Fruit fly (Drosophila melanogaster): ENCODE measurements around the gene Mesh1.

Gene Mesh1

dm6 chr3R:29214262-29214661, 11.9 kb upstream of the Mesh1 start (continued):
- TF ChIP-seq unc-4 (GFP tag; IDR thresholded peaks at IDR 0.05; ENCODE audit: partially characterized antibody) (no peak), CrebB (tag; optimal IDR thresholded peaks at IDR 0.05) (peak; percentile 99), insv (GFP tag; optimal IDR thresholded peaks at IDR 0.05) (peak; percentile 82 to 85), shn (GFP tag; optimal IDR thresholded peaks at IDR 0.05) (peak; percentile 98), trh (GFP tag; optimal IDR thresholded peaks at IDR 0.05) (peak; percentile 98), CG12299 (tag; optimal IDR thresholded peaks at IDR 0.05) (peak; percentile 99), Dip3 (GFP tag; optimal IDR thresholded peaks at IDR 0.05) (peak; percentile 99), Doc3 (GFP tag; IDR thresholded peaks at IDR 0.05; ENCODE audit: partially characterized antibody) (no peak), CG12769 (tag; optimal IDR thresholded peaks at IDR 0.05) (peak; percentile 98), CG31441 (GFP tag; IDR thresholded peaks at IDR 0.05) (peak; percentile 98), CG12391 (tag; optimal IDR thresholded peaks at IDR 0.05) (peak; percentile 99), onecut (GFP tag; IDR thresholded peaks at IDR 0.05) (peak; percentile 99), CG9437 (GFP tag; optimal IDR thresholded peaks at IDR 0.05) (peak; percentile 95), chn (GFP tag; optimal IDR thresholded peaks at IDR 0.05) (peak; percentile 99), CG32532 (GFP tag; IDR thresholded peaks at IDR 0.05) (peak; percentile 99), Six4 (GFP tag; optimal IDR thresholded peaks at IDR 0.05) (peak; percentile 99), Sox100B (GFP tag; optimal IDR thresholded peaks at IDR 0.05) (peak; percentile 98), Fer2 (tag; optimal IDR thresholded peaks at IDR 0.05) (peak; percentile 97), stwl (tag; optimal IDR thresholded peaks at IDR 0.05) (peak; percentile 97), her (GFP tag; optimal IDR thresholded peaks at IDR 0.05) (peak; percentile 97), CG10267 (tag; optimal IDR thresholded peaks at IDR 0.05) (peak; percentile 98), CG43689 (GFP tag; IDR thresholded peaks at IDR 0.05) (peak; percentile 98), Dek (tag; optimal IDR thresholded peaks at IDR 0.05) (peak; percentile 99), Ssrp (tag; optimal IDR thresholded peaks at IDR 0.05) (peak; percentile 98), CG11723 (GFP tag; optimal IDR thresholded peaks at IDR 0.05) (peak; percentile 99), CG33213 (GFP tag; optimal IDR thresholded peaks at IDR 0.05) (peak; percentile 100), zf30C (GFP tag; optimal IDR thresholded peaks at IDR 0.05) (peak; percentile 62), maf-S (GFP tag; optimal IDR thresholded peaks at IDR 0.05) (peak; percentile 99), MESR4 (GFP tag; optimal IDR thresholded peaks at IDR 0.05) (peak; percentile 92), disco-r (GFP tag; optimal IDR thresholded peaks at IDR 0.05) (peak; percentile 99), CG15696 (tag; optimal IDR thresholded peaks at IDR 0.05) (peak; percentile 100), fru (optimal IDR thresholded peaks at IDR 0.05) (no peak), chinmo (GFP tag; IDR thresholded peaks at IDR 0.05; ENCODE audit: partially characterized antibody) (peak; percentile 72; the same call in 2 of the 4 replicates), CG30020 (tag; optimal IDR thresholded peaks at IDR 0.05) (peak; percentile 91), CG9817 (tag; optimal IDR thresholded peaks at IDR 0.05) (peak; percentile 99), Atf3 (GFP tag; optimal IDR thresholded peaks at IDR 0.05) (peak; percentile 98), CG30431 (GFP tag; optimal IDR thresholded peaks at IDR 0.05) (peak; percentile 99), CG12659 (GFP tag; optimal IDR thresholded peaks at IDR 0.05) (peak; percentile 100), ap (GFP tag; IDR thresholded peaks at IDR 0.05) (peak; percentile 99), trem (tag; optimal IDR thresholded peaks at IDR 0.05) (peak; percentile 97), jumu (GFP tag; optimal IDR thresholded peaks at IDR 0.05) (peak; percentile 98), CG2199 (GFP tag; IDR thresholded peaks at IDR 0.05) (peak; percentile 99), Dp (GFP tag; optimal IDR thresholded peaks at IDR 0.05) (peak; percentile 46), ham (GFP tag; IDR thresholded peaks at IDR 0.05) (peak; percentile 95), NK7.1 (GFP tag; optimal IDR thresholded peaks at IDR 0.05) (peak; percentile 99), Jarid2 (GFP tag; optimal IDR thresholded peaks at IDR 0.05) (peak; percentile 96), CG18599 (GFP tag; optimal IDR thresholded peaks at IDR 0.05) (peak; percentile 99), Hmr (GFP tag; optimal IDR thresholded peaks at IDR 0.05) (peak; percentile 99), CG6854 (GFP tag; optimal IDR thresholded peaks at IDR 0.05) (peak; percentile 99), CG14860 (GFP tag; IDR thresholded peaks at IDR 0.05; ENCODE audit: partially characterized antibody) (no peak)
